Fruit fly (Drosophila melanogaster) whole organism, wandering third instar larva: ENCODE measurements around the gene Spase25.

ENCODE experiments used
- Abd-B ChIP-seq: fragments of >200 bp; optimal IDR thresholded peaks from 2 replicates; lab custom pipeline; 2017; ENCODE audit warnings: missing biosample characterization, missing genetic modification characterization
- CG32264 ChIP-seq: fragments of 200-800 bp; sonication (Bioruptor generic); optimal IDR thresholded peaks from 2 replicates; lab custom pipeline; 2016; ENCODE audit warnings: missing biosample characterization, missing genetic modification characterization
- CrebA ChIP-seq: fragments of 200-800 bp; sonication (Bioruptor generic); optimal IDR thresholded peaks from 2 replicates; lab custom pipeline; 2016; ENCODE audit warnings: missing biosample characterization, mild to moderate bottlenecking, missing genetic modification characterization, borderline replicate concordance
- Dfd ChIP-seq: fragments of >200 bp; optimal IDR thresholded peaks from 2 replicates; lab custom pipeline; 2017; ENCODE audit warnings: missing biosample characterization, missing genetic modification characterization
- GATAd ChIP-seq: sonication (Bioruptor generic); optimal IDR thresholded peaks from 2 replicates; lab custom pipeline; 2016; ENCODE audit warnings: missing biosample characterization, missing genetic modification characterization
- HLH106 ChIP-seq: fragments of 200-800 bp; optimal IDR thresholded peaks from 3 replicates; lab custom pipeline; 2019; ENCODE audit warnings: missing biosample characterization, mild to moderate bottlenecking, missing genetic modification characterization, moderate library complexity
- Hr83 ChIP-seq: fragments of 200-300 bp; sonication (Bioruptor generic); optimal IDR thresholded peaks from 2 replicates; lab custom pipeline; 2016; ENCODE audit warnings: missing biosample characterization, mild to moderate bottlenecking, missing genetic modification characterization, moderate library complexity; ENCODE audit not compliant: poor library complexity, severe bottlenecking
- Jra ChIP-seq: sonication (Bioruptor generic); optimal IDR thresholded peaks from 2 replicates; lab custom pipeline; 2016; ENCODE audit warnings: missing biosample characterization, missing genetic modification characterization
- Mio ChIP-seq: sonication (Bioruptor generic); optimal IDR thresholded peaks from 2 replicates; lab custom pipeline; 2016; ENCODE audit warnings: missing biosample characterization, missing genetic modification characterization
- Myc ChIP-seq: fragments of >200 bp; optimal IDR thresholded peaks from 2 replicates; lab custom pipeline; 2017
- OdsH ChIP-seq: fragments of 200-800 bp; sonication (Bioruptor generic); optimal IDR thresholded peaks from 2 replicates; lab custom pipeline; 2016; ENCODE audit warnings: missing biosample characterization, mild to moderate bottlenecking, missing genetic modification characterization
- Rel ChIP-seq, 2 experiments: fragments of 200-800 bp; sonication (Bioruptor generic) in 1 of 2; optimal IDR thresholded peaks; 2 replicates in 1 of 2; 3 replicates in 1 of 2; lab custom pipeline; 2016 to 2019; ENCODE audit warnings: mild to moderate bottlenecking in 2 of 2, missing biosample characterization in 2 of 2, missing genetic modification characterization in 2 of 2, moderate library complexity in 1 of 2
- Sp1 ChIP-seq: fragments of 200-800 bp; sonication (Bioruptor generic); optimal IDR thresholded peaks from 3 replicates; lab custom pipeline; 2019; ENCODE audit warnings: missing biosample characterization, mild to moderate bottlenecking, missing genetic modification characterization, moderate library complexity
- br ChIP-seq: fragments of 200-800 bp; sonication (Bioruptor generic); optimal IDR thresholded peaks from 2 replicates; lab custom pipeline; 2016; ENCODE audit warnings: missing biosample characterization, missing genetic modification characterization
- brk ChIP-seq: fragments of 200-800 bp; sonication (Bioruptor generic); optimal IDR thresholded peaks from 2 replicates; lab custom pipeline; 2016; ENCODE audit warnings: missing biosample characterization, mild to moderate bottlenecking, missing genetic modification characterization
- dl ChIP-seq, 2 experiments: fragments of 175-275, 200-275 bp in 1 of 2; fragments of 200-275 bp in 1 of 2; sonication (Bioruptor generic); optimal IDR thresholded peaks; lab custom pipeline; 2018; ENCODE audit warnings: mild to moderate bottlenecking in 2 of 2, missing biosample characterization in 2 of 2, missing genetic modification characterization in 2 of 2, moderate library complexity in 2 of 2; ENCODE audit not compliant: partially characterized antibody in 2 of 2, insufficient read depth in 1 of 2
- dmrt93B ChIP-seq: fragments of 200-800 bp; sonication (Bioruptor generic); optimal IDR thresholded peaks from 2 replicates; lab custom pipeline; 2018; ENCODE audit warnings: missing biosample characterization, mild to moderate bottlenecking, missing genetic modification characterization
- dsf ChIP-seq: sonication (Bioruptor generic); optimal IDR thresholded peaks from 2 replicates; lab custom pipeline; 2016; ENCODE audit warnings: missing biosample characterization, missing genetic modification characterization, borderline replicate concordance
- ey ChIP-seq: fragments of 200-800 bp; sonication (Bioruptor generic); optimal IDR thresholded peaks from 2 replicates; lab custom pipeline; 2016; ENCODE audit warnings: missing biosample characterization, missing genetic modification characterization
- foxo ChIP-seq, 2 experiments: fragments of 200-800 bp; sonication (Bioruptor generic); optimal IDR thresholded peaks; 2 replicates in 1 of 2; 3 replicates in 1 of 2; lab custom pipeline; 2016 to 2017; ENCODE audit warnings: missing biosample characterization in 2 of 2, missing genetic modification characterization in 2 of 2
- fru ChIP-seq: fragments of 200-800 bp; sonication (Bioruptor generic); optimal IDR thresholded peaks from 3 replicates; lab custom pipeline; 2016; ENCODE audit warnings: missing biosample characterization, mild to moderate bottlenecking, missing genetic modification characterization
- h ChIP-seq: fragments of 200-800 bp; sonication (Bioruptor generic); optimal IDR thresholded peaks from 3 replicates; lab custom pipeline; 2016; ENCODE audit warnings: missing biosample characterization, mild to moderate bottlenecking, missing genetic modification characterization
- lola ChIP-seq: fragments of >200 bp; optimal IDR thresholded peaks from 2 replicates; lab custom pipeline; 2017; ENCODE audit warnings: missing biosample characterization, missing genetic modification characterization
- psq ChIP-seq: fragments of 200-800 bp; sonication (Bioruptor generic); optimal IDR thresholded peaks from 3 replicates; lab custom pipeline; 2017; ENCODE audit warnings: missing biosample characterization, mild to moderate bottlenecking, missing genetic modification characterization, moderate library complexity
- rgr ChIP-seq: fragments of 200-800 bp; sonication (Bioruptor generic); optimal IDR thresholded peaks from 3 replicates; lab custom pipeline; 2016; ENCODE audit warnings: missing biosample characterization, mild to moderate bottlenecking, missing genetic modification characterization
- sage ChIP-seq: fragments of 200-800 bp; sonication (Bioruptor generic); optimal IDR thresholded peaks from 2 replicates; lab custom pipeline; 2016; ENCODE audit warnings: missing biosample characterization, mild to moderate bottlenecking, missing genetic modification characterization
- sv ChIP-seq: fragments of 200-800 bp; sonication (Bioruptor generic); optimal IDR thresholded peaks from 3 replicates; lab custom pipeline; 2016; ENCODE audit warnings: missing biosample characterization, missing genetic modification characterization
- tai ChIP-seq: sonication (Bioruptor generic); optimal IDR thresholded peaks from 2 replicates; lab custom pipeline; 2016; ENCODE audit warnings: missing biosample characterization, missing genetic modification characterization
- woc ChIP-seq: sonication (Bioruptor generic); optimal IDR thresholded peaks from 2 replicates; lab custom pipeline; 2016; ENCODE audit warnings: missing biosample characterization, mild to moderate bottlenecking, missing genetic modification characterization

The Spase25 gene

DNA sequence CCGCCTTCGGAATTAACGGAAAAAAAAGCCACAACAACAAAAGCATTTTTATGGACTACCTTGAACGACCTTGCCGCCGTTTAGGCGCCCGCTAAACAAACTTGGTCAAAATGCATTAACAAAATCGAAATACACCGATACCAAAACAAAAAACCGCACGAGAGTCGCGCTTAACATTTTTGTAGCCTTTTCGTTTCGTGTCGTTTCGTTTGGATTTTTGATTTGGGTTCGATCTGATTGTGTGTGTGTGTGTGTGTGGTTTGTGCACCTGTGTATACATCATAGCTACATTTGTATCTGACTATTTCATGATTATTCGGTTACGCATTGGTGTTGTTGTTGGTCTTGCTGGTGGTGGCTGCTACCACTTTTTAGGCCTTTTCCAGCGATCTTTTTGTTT, 30.5 kb downstream of the Spase25 start:
- TF ChIP-seq Rel (GFP tag; optimal IDR thresholded peaks at IDR 0.05; lab: Kevin White, UChicago): no peak
- no peak for TF ChIP-seq Rel (tag; optimal IDR thresholded peaks at IDR 0.05; lab: Kevin White, UChicago)
- no peak for TF ChIP-seq GATAd (GFP tag; lab: Kevin White, UChicago)
- no peak for TF ChIP-seq lola
- TF ChIP-seq dl (GFP tag; optimal IDR thresholded peaks at IDR 0.05; lab: Kevin White, UChicago; ENCODE audit: insufficient read depth in 1 of 2, partially characterized antibody in 2 of 2): no peak
- no peak for TF ChIP-seq CG32264
- no peak for TF ChIP-seq Myc (lab: Kevin White, UChicago)
- no peak for TF ChIP-seq Sp1
- no peak for TF ChIP-seq tai (GFP tag; lab: Kevin White, UChicago)
- TF ChIP-seq Abd-B: no peak
- no peak for TF ChIP-seq sage (GFP tag; lab: Kevin White, UChicago)
- no peak for TF ChIP-seq Hr83 (GFP tag; lab: Kevin White, UChicago)
- TF ChIP-seq sv (GFP tag; lab: Kevin White, UChicago): no peak
- no peak for TF ChIP-seq brk (GFP tag; lab: Kevin White, UChicago)
- TF ChIP-seq rgr (GFP tag; lab: Kevin White, UChicago): no peak
- TF ChIP-seq, all 38 proteins: peak for 0

DNA sequence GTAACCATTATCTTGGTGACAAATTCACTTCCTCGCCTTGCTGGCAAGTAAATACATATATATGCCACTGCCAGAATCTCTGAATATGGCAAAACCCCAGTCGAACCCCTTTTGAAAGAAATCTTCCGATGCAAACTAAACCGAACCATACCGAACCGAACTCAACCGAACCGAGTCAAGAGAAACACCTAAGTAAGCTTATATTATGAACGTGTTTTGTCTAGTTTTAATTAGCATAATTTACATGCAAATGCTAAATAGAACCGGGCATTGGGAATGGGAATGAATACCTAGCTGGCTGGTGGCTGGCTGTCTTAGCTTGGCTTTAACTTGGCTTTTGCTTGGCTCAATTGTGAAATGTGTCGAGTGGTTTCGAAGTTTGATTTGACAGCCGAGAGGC, 32.2 kb downstream of the Spase25 start:
- no peak for TF ChIP-seq psq (GFP tag; lab: Kevin White, UChicago)
- no peak for TF ChIP-seq GATAd (GFP tag; lab: Kevin White, UChicago)
- no peak for TF ChIP-seq HLH106 (tag; lab: Kevin White, UChicago)
- no peak for TF ChIP-seq lola
- TF ChIP-seq rgr (GFP tag; lab: Kevin White, UChicago): no peak

DNA sequence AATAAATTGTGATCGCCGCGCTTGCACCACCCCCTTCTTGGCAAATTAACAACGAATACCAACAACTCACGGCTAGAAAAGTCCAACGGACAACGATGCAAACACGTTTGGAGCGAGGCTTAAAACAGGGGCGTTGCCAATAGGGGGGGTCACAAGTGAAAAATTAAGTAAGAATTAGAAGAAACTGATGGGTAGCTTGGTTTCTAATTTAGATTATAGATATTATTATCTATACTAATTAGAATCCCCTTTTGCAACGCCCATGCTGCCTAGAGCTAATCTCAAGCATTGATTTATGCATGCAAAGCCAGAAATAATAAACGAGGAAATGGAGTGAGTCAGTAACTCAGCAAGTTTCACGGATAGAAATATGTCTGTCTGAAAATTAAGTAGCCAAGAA, 33.4 kb downstream of the Spase25 start:
- TF ChIP-seq sv (GFP tag; lab: Kevin White, UChicago): peak; percentile 45
- no peak for TF ChIP-seq foxo (GFP tag; optimal IDR thresholded peaks at IDR 0.05; lab: Kevin White, UChicago)
- TF ChIP-seq, all 38 proteins: peak for 1

DNA sequence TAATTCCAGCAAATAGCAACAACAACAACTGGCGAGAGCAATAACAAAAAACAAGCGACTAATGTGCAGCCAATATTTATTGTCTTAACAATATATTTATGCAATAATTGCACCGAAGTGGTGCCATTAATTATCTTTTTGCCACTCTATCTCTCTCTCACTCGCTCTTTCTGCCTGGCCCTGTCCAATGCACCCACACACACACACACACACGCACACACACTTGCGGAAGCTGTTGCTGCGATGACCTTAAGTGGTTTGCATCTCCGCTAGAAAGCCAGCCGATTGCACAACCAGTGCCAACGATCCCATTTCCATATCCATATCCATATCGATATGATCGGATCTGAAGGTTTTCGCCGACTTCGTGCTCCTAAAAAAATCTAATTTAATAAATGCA, 35.2 kb downstream of the Spase25 start:
- TF ChIP-seq Jra (GFP tag; lab: Kevin White, UChicago) (no peak), ey (GFP tag; lab: Kevin White, UChicago) (no peak), Dfd (GFP tag; lab: Kevin White, UChicago) (peak; percentile 58), Rel (GFP tag; optimal IDR thresholded peaks at IDR 0.05; lab: Kevin White, UChicago) (no peak), Rel (tag; optimal IDR thresholded peaks at IDR 0.05; lab: Kevin White, UChicago) (no peak), CrebA (GFP tag; lab: Kevin White, UChicago) (no peak)

DNA sequence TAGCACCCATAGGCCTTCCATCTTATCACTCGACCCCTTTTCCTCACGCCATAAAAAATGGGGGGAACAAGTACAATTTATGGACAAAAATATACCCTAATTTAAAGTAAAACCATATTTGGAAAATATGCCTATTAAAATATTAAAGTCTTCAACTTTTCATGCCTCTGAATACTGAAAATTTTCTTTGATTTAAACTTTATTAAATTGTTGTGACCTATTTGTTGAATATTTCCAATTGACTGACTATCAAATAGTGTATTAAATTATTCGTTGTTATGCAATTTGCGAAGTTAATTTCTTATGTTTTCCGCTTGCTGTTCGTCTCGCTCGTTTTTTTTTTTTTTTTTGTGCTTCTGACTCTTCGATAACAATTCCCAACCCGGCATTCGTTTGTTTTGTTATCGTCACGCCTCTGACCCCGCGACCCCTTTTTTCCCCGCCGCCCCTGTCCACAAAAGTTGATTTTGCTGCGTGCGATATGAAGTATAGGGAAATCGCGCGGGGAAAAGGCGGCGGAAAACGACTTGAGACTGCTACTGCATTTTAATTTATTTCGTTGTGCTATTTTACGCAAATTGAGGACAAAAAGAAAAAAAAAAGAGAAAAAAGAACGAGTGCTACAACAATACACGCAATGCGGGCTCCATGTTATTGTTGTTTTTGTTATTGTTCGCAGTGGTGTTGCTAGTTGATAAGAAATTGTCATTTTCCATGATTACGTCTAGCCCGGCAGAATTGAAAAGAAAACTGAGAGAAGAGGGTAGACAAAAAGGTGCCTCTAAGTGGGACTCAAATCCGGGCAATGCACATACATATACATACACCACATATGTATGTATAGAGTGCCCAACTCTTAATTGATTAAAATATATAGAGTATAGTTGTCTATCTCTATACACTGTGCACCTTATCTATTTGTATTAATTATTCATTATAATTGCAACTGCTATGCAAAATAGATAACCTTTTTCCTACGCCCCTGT, 36.8 kb downstream of the Spase25 start:
- peak; percentile 29 for TF ChIP-seq Sp1
- peak; percentile 13 for TF ChIP-seq rgr (GFP tag; lab: Kevin White, UChicago)
- TF ChIP-seq HLH106 (tag; lab: Kevin White, UChicago): peak; percentile 40
- TF ChIP-seq woc (GFP tag; lab: Kevin White, UChicago): peak; percentile 6
- TF ChIP-seq CG32264: no peak
- no peak for TF ChIP-seq Rel (GFP tag; optimal IDR thresholded peaks at IDR 0.05; lab: Kevin White, UChicago)
- peak; percentile 13 for TF ChIP-seq Rel (tag; optimal IDR thresholded peaks at IDR 0.05; lab: Kevin White, UChicago)
- TF ChIP-seq fru (GFP tag; lab: Kevin White, UChicago): peak; percentile 46
- peak; percentile 3 for TF ChIP-seq OdsH (GFP tag; lab: Kevin White, UChicago)
- TF ChIP-seq foxo (GFP tag; optimal IDR thresholded peaks at IDR 0.05; lab: Kevin White, UChicago): peak in 1 of 2 experiments; percentile 28
- TF ChIP-seq Dfd (GFP tag; lab: Kevin White, UChicago): no peak
- TF ChIP-seq h: peak; percentile 30
- no peak for TF ChIP-seq sv (GFP tag; lab: Kevin White, UChicago)
- peak; percentile 0 for TF ChIP-seq br (GFP tag; lab: Kevin White, UChicago)
- TF ChIP-seq psq (GFP tag; lab: Kevin White, UChicago): peak; percentile 26
- TF ChIP-seq tai (GFP tag; lab: Kevin White, UChicago): no peak
- TF ChIP-seq sage (GFP tag; lab: Kevin White, UChicago): no peak
- no peak for TF ChIP-seq Mio
- TF ChIP-seq dsf (GFP tag; lab: Kevin White, UChicago): no peak
- TF ChIP-seq dmrt93B (GFP tag; lab: Kevin White, UChicago): no peak
